Fruit fly (Drosophila melanogaster): ENCODE data around the gene CG13793.
A peak's percentile ranks its signal among the peaks of the same experiment; 100 is the strongest.

CG13793 gene

DNA sequence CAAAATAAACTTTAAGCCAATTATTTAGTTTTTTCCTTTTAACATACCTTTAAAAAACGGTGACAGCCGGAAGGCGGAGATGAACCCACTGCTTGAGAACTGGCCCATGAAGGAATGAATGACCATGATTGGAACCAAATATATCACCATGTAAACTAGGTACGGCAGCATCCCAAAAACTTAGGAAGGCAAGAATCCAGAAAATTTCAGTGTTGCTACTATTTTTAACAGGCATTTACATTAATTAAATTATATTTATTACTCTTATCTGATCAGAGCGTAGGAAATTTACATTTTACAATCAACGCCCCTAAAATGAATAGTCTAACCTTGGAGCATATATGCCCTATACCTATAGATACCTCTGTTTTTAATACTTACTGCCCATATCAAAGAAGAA lies 2.8 kb upstream of the CG13793 start:
- TF ChIP-seq Mnt (GFP tag; optimal IDR thresholded peaks at IDR 0.05) (no peak), kay (GFP tag; ENCODE audit: borderline replicate concordance) (peak; percentile 69)

DNA sequence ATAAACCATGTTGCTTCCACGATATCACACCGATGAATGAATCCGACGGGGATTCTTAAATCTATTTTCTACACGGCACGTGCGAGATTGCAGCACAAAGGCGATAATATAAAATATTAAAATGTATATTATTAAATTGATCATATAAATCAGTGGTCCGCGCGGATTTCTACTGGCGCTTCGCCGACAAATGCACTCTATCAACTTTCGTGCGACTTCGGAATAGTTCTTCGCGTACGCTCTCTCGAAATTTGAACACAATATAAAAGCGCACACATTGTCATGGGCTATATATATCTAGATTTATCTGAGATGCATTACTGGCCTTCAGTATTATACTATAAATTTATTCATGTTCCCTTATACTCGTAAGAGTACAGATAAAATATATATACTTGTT lies 2.7 kb downstream of the CG13793 start, which contains the start of gene CG33296:
Gene CG33296, minus strand, starts transcription at position 101 of the 400 bp plus-strand sequence.
- no peak for TF ChIP-seq CG7101 (tag; optimal IDR thresholded peaks at IDR 0.05)
- no peak for TF ChIP-seq ovo (GFP tag; optimal IDR thresholded peaks at IDR 0.05)
- TF ChIP-seq Clk (GFP tag; optimal IDR thresholded peaks at IDR 0.05), result no peak
- no peak for TF ChIP-seq CG5204 (GFP tag; optimal IDR thresholded peaks at IDR 0.05)

dm6 chr2L:7711034-7711685 lies 8.1 kb downstream of the CG13793 start:
- TF ChIP-seq ovo (GFP tag; optimal IDR thresholded peaks at IDR 0.05), result no peak
- no peak for TF ChIP-seq Clk (GFP tag; optimal IDR thresholded peaks at IDR 0.05)
- TF ChIP-seq CG14711 (tag; optimal IDR thresholded peaks at IDR 0.05), result no peak
- no peak for TF ChIP-seq CG33017 (tag; optimal IDR thresholded peaks at IDR 0.05)
- TF ChIP-seq bab1 (GFP tag; optimal IDR thresholded peaks at IDR 0.05), result no peak
- TF ChIP-seq cic (GFP tag; optimal IDR thresholded peaks at IDR 0.05), result no peak
- no peak for TF ChIP-seq pad (GFP tag; optimal IDR thresholded peaks at IDR 0.05)
- TF ChIP-seq tj (GFP tag; optimal IDR thresholded peaks at IDR 0.05), result no peak
- TF ChIP-seq CG12768 (GFP tag; optimal IDR thresholded peaks at IDR 0.05), result no peak
- no peak for TF ChIP-seq cnc (optimal IDR thresholded peaks at IDR 0.05)
- TF ChIP-seq kay (GFP tag; ENCODE audit: borderline replicate concordance), result no peak
- TF ChIP-seq Mnt (GFP tag; optimal IDR thresholded peaks at IDR 0.05), result no peak
- no peak for TF ChIP-seq CG5204 (GFP tag; optimal IDR thresholded peaks at IDR 0.05)
- no peak for TF ChIP-seq Hr96 (GFP tag; optimal IDR thresholded peaks at IDR 0.05)
- no peak for TF ChIP-seq CG7101 (tag; optimal IDR thresholded peaks at IDR 0.05)
- TF ChIP-seq CG11617 (GFP tag; optimal IDR thresholded peaks at IDR 0.05), result no peak
- no peak for TF ChIP-seq CG1620 (GFP tag; optimal IDR thresholded peaks at IDR 0.05)
- TF ChIP-seq toe (GFP tag; optimal IDR thresholded peaks at IDR 0.05), result no peak
- no peak for TF ChIP-seq CG7045 (GFP tag; optimal IDR thresholded peaks at IDR 0.05)
- TF ChIP-seq Crg-1 (GFP tag; optimal IDR thresholded peaks at IDR 0.05), result no peak

- TF ChIP-seq Hr96 (GFP tag; optimal IDR thresholded peaks at IDR 0.05), result no peak
- TF ChIP-seq toe (GFP tag; optimal IDR thresholded peaks at IDR 0.05), result no peak
- TF ChIP-seq CG5204 (GFP tag; optimal IDR thresholded peaks at IDR 0.05), result no peak
- TF ChIP-seq Mnt (GFP tag; optimal IDR thresholded peaks at IDR 0.05), result no peak
- no peak for TF ChIP-seq kay (GFP tag; ENCODE audit: borderline replicate concordance)
Observed at dm6 chr2L:7710580-7710979, 8.7 kb downstream of the CG13793 start, which contains the start of gene Ntl. Gene Ntl, plus strand, starts transcription at chr2L:7710880.

DNA sequence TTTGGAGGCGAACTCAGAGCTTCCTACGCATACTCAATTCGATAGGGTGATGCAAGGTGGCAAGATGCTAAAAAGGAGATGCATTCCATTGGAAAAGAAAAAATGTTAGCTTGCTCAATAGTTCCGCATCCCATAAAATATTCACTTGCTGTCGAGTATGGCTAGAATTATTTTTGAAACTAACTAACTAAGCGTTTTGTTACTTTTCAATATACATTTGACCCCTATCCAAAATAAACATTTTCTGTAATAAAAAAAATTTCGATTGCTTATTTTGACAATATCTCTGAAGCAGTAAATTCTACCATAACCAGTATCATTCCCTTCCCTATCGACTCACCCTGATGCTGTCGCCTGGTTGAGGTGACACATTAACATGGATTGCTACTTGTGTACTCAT lies 15.8 kb downstream of the CG13793 start:
- TF ChIP-seq CG7101 (tag; optimal IDR thresholded peaks at IDR 0.05) (no peak), kay (GFP tag; ENCODE audit: borderline replicate concordance) (peak; percentile 24), Hr96 (GFP tag; optimal IDR thresholded peaks at IDR 0.05) (no peak), toe (GFP tag; optimal IDR thresholded peaks at IDR 0.05) (no peak), Clk (GFP tag; optimal IDR thresholded peaks at IDR 0.05) (no peak)

DNA sequence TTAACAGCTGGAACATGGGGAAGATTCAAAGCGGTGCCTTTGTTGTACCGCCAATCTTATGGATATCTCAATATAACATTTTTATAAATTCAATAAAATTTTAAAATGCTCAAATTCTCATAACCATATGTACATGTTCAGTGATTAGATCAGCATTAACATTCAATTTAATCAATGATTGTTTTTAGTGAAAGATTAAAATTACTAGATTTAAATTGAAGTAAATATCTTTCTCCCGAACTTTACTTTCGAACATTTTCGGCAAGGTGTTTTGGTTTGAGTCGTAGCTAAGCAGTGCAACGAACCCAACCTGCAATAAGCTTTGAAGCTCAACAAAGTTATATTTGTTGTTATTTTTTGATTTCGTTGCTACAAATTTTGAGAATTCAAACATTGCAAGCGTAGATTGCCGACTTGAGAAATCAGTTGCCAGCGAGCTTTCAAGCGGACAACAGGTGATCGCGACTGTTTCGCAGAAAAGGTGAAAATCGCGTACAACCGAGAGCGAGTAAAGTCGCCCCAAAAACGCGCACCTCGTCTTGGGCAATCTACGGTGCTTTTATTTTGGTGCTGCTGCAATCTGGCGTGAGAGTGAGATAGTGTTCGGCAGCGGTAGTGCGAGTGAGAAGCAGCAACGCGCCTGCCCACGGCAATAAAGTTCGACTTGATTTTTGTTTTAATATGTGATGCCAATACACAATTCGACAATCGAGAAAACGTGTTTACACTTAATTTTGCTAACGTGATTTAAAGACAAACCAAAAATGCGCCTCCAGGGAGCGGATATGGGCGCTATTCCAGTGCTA lies 16.7 kb downstream of the CG13793 start, which contains the start of gene Tep3:
Gene Tep3, plus strand, starts transcription at position 423 of the 806 bp plus-strand sequence.
- peak; percentile 56 for TF ChIP-seq CG7045 (GFP tag; optimal IDR thresholded peaks at IDR 0.05)
- TF ChIP-seq CG12768 (GFP tag; optimal IDR thresholded peaks at IDR 0.05), result no peak
- TF ChIP-seq ovo (GFP tag; optimal IDR thresholded peaks at IDR 0.05), result no peak
- TF ChIP-seq CG1620 (GFP tag; optimal IDR thresholded peaks at IDR 0.05), result no peak
- TF ChIP-seq CG5204 (GFP tag; optimal IDR thresholded peaks at IDR 0.05), result peak; percentile 6
- TF ChIP-seq Hr96 (GFP tag; optimal IDR thresholded peaks at IDR 0.05), result peak; percentile 7
- no peak for TF ChIP-seq cnc (optimal IDR thresholded peaks at IDR 0.05)
- TF ChIP-seq tj (GFP tag; optimal IDR thresholded peaks at IDR 0.05), result no peak
- peak; percentile 73 for TF ChIP-seq bab1 (GFP tag; optimal IDR thresholded peaks at IDR 0.05)
- no peak for TF ChIP-seq Mnt (GFP tag; optimal IDR thresholded peaks at IDR 0.05)
- TF ChIP-seq Crg-1 (GFP tag; optimal IDR thresholded peaks at IDR 0.05), result no peak
- no peak for TF ChIP-seq cic (GFP tag; optimal IDR thresholded peaks at IDR 0.05)
- TF ChIP-seq Clk (GFP tag; optimal IDR thresholded peaks at IDR 0.05), result no peak
- TF ChIP-seq CG33017 (tag; optimal IDR thresholded peaks at IDR 0.05), result peak; percentile 26
- peak; percentile 28 for TF ChIP-seq pad (GFP tag; optimal IDR thresholded peaks at IDR 0.05)
- TF ChIP-seq kay (GFP tag; ENCODE audit: borderline replicate concordance), result peak; percentile 72
- TF ChIP-seq CG7101 (tag; optimal IDR thresholded peaks at IDR 0.05), result peak; percentile 40
- TF ChIP-seq toe (GFP tag; optimal IDR thresholded peaks at IDR 0.05), result peak; percentile 58
- peak; percentile 59 for TF ChIP-seq CG14711 (tag; optimal IDR thresholded peaks at IDR 0.05)
- no peak for TF ChIP-seq CG11617 (GFP tag; optimal IDR thresholded peaks at IDR 0.05)

DNA sequence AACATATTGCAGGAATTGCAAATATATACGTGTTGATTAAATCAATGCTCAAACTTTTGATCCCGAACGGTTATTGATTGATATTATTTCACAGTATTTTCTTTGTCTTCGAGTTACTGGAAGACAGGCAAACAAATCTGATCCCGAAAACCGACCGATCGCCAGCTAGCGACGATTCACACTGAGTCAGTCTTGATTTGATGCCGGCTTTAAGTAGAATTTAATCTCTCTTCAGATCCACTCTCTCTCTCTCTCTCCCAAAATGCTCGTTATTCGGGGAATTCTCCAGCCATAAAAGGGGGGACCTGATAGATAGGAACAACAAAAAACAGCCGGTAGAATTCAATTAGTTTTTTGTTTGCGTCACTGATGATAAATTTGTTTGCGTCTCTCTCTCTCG lies 17.9 kb downstream of the CG13793 start, which contains the start of gene Tep2:
Gene Tep2, minus strand, starts transcription at position 185 of the 400 bp plus-strand sequence.
- TF ChIP-seq bab1 (GFP tag; optimal IDR thresholded peaks at IDR 0.05), result peak; percentile 9
- peak; percentile 9 for TF ChIP-seq cic (GFP tag; optimal IDR thresholded peaks at IDR 0.05)
- peak; percentile 6 for TF ChIP-seq tj (GFP tag; optimal IDR thresholded peaks at IDR 0.05)
- no peak for TF ChIP-seq Clk (GFP tag; optimal IDR thresholded peaks at IDR 0.05)
- no peak for TF ChIP-seq kay (GFP tag; ENCODE audit: borderline replicate concordance)
- no peak for TF ChIP-seq CG7045 (GFP tag; optimal IDR thresholded peaks at IDR 0.05)
